Worm (Caenorhabditis elegans) whole organism, L3 larva: ENCODE results near the gene cnnm-1.

ENCODE experiments used
- ZK546.5 ChIP-seq: sonication (generic microtip); optimal IDR thresholded peaks from 2 replicates; lab custom pipeline; 2017; ENCODE audit warnings: missing biosample characterization, missing genetic modification characterization
- aly-2 ChIP-seq: fragments of 150-350 bp; optimal IDR thresholded peaks from 2 replicates; lab custom pipeline; 2014; ENCODE audit warnings: missing biosample characterization, missing genetic modification characterization
- ceh-16 ChIP-seq: sonication (generic microtip); optimal IDR thresholded peaks from 2 replicates; lab custom pipeline; 2017; ENCODE audit warnings: missing biosample characterization, missing genetic modification characterization
- ceh-82 ChIP-seq: fragments of 150-350 bp; optimal IDR thresholded peaks from 2 replicates; lab custom pipeline; 2014; ENCODE audit warnings: missing biosample characterization, missing genetic modification characterization
- ceh-9 ChIP-seq: sonication (generic microtip); optimal IDR thresholded peaks from 2 replicates; lab custom pipeline; 2018; ENCODE audit warnings: missing biosample characterization, missing genetic modification characterization
- egl-27 ChIP-seq: sonication (generic microtip); optimal IDR thresholded peaks from 4 replicates; lab custom pipeline; 2017; ENCODE audit warnings: missing biosample characterization, missing genetic modification reagents, missing genetic modification characterization
- elt-2 ChIP-seq: sonication (generic microtip); optimal IDR thresholded peaks from 2 replicates; lab custom pipeline; 2016; ENCODE audit warnings: missing genetic modification reagents, mild to moderate bottlenecking, missing genetic modification characterization, missing compliant biosample characterization
- elt-3 ChIP-seq, 3 experiments: fragments of 150-350 bp in 1 of 3; sonication (generic microtip) in 2 of 3; optimal IDR thresholded peaks; 2 replicates in 2 of 3; 4 replicates in 1 of 3; lab custom pipeline; 2014 to 2017; ENCODE audit warnings: missing biosample characterization in 3 of 3, missing genetic modification characterization in 3 of 3
- eor-1 ChIP-seq, 2 experiments: fragments of 150-350 bp; optimal IDR thresholded peaks; 2 replicates each; lab custom pipeline; 2014 to 2018; ENCODE audit warnings: missing biosample characterization in 2 of 2, missing genetic modification characterization in 2 of 2
- fkh-10 ChIP-seq: sonication (generic microtip); optimal IDR thresholded peaks from 2 replicates; lab custom pipeline; 2017; ENCODE audit warnings: missing biosample characterization, missing genetic modification reagents, missing genetic modification characterization
- fkh-2 ChIP-seq: fragments of 150-350 bp; optimal IDR thresholded peaks from 2 replicates; lab custom pipeline; 2014; ENCODE audit warnings: missing biosample characterization, missing genetic modification reagents, missing genetic modification characterization
- fos-1 ChIP-seq: fragments of 150-350 bp; optimal IDR thresholded peaks from 2 replicates; lab custom pipeline; 2014; ENCODE audit warnings: missing biosample characterization, missing genetic modification characterization
- hmg-11 ChIP-seq: sonication (generic microtip); optimal IDR thresholded peaks from 2 replicates; lab custom pipeline; 2016; ENCODE audit warnings: missing genetic modification characterization, missing compliant biosample characterization
- jun-1 ChIP-seq: fragments of 150-350 bp; optimal IDR thresholded peaks from 2 replicates; lab custom pipeline; 2014; ENCODE audit warnings: missing biosample characterization, missing genetic modification reagents, missing genetic modification characterization
- lin-39 ChIP-seq: fragments of 150-350 bp; optimal IDR thresholded peaks from 2 replicates; lab custom pipeline; 2018; ENCODE audit warnings: missing biosample characterization, missing genetic modification reagents, missing genetic modification characterization
- lsy-12 ChIP-seq: sonication (generic microtip); optimal IDR thresholded peaks from 2 replicates; lab custom pipeline; 2016; ENCODE audit warnings: mild to moderate bottlenecking, missing genetic modification characterization, missing compliant biosample characterization
- mml-1 ChIP-seq: fragments of 150-350 bp; sonication (generic microtip); optimal IDR thresholded peaks from 3 replicates; lab custom pipeline; 2014; ENCODE audit warnings: missing biosample characterization, missing genetic modification characterization
- nhr-11 ChIP-seq: fragments of 150-350 bp; optimal IDR thresholded peaks from 2 replicates; lab custom pipeline; 2014; ENCODE audit warnings: missing biosample characterization, missing genetic modification characterization
- nhr-23 ChIP-seq: fragments of 150-350 bp; optimal IDR thresholded peaks from 2 replicates; lab custom pipeline; 2014; ENCODE audit warnings: missing biosample characterization, missing genetic modification reagents, missing genetic modification characterization
- nhr-237 ChIP-seq: fragments of 150-350 bp; optimal IDR thresholded peaks from 2 replicates; lab custom pipeline; 2014; ENCODE audit warnings: missing biosample characterization, missing genetic modification characterization
- nhr-28 ChIP-seq: fragments of 150-350 bp; optimal IDR thresholded peaks from 2 replicates; lab custom pipeline; 2014; ENCODE audit warnings: missing biosample characterization, missing genetic modification characterization
- nhr-67 ChIP-seq: fragments of 150-350 bp; optimal IDR thresholded peaks from 2 replicates; lab custom pipeline; 2014; ENCODE audit warnings: missing biosample characterization, missing genetic modification characterization
- nhr-76 ChIP-seq: fragments of 150-350 bp; sonication (generic microtip); optimal IDR thresholded peaks from 5 replicates; lab custom pipeline; 2014; ENCODE audit warnings: missing biosample characterization, missing genetic modification characterization
- nhr-77 ChIP-seq: fragments of 150-350 bp; optimal IDR thresholded peaks from 2 replicates; lab custom pipeline; 2014; ENCODE audit warnings: missing biosample characterization, missing genetic modification characterization
- pha-4 ChIP-seq: fragments of 150-350 bp; optimal IDR thresholded peaks from 2 replicates; lab custom pipeline; 2014; ENCODE audit warnings: missing biosample characterization, missing genetic modification reagents, missing genetic modification characterization
- pqm-1 ChIP-seq: fragments of 150-350 bp; optimal IDR thresholded peaks from 2 replicates; lab custom pipeline; 2017; ENCODE audit warnings: missing biosample characterization, missing genetic modification characterization, inconsistent platforms
- sea-2 ChIP-seq: fragments of 150-350 bp; sonication (generic microtip); optimal IDR thresholded peaks from 4 replicates; lab custom pipeline; 2014; ENCODE audit warnings: missing biosample characterization, missing genetic modification reagents, missing genetic modification characterization
- skn-1 ChIP-seq: fragments of 150-350 bp; optimal IDR thresholded peaks from 2 replicates; lab custom pipeline; 2014; ENCODE audit warnings: missing biosample characterization, missing genetic modification characterization
- snpc-4 ChIP-seq: fragments of 150-350 bp; optimal IDR thresholded peaks from 2 replicates; lab custom pipeline; 2014; ENCODE audit warnings: missing biosample characterization, missing genetic modification characterization
- tbx-2 ChIP-seq: sonication (generic microtip); optimal IDR thresholded peaks from 2 replicates; lab custom pipeline; 2016; ENCODE audit warnings: mild to moderate bottlenecking, missing genetic modification characterization, missing compliant biosample characterization
- zag-1 ChIP-seq: fragments of 150-350 bp; optimal IDR thresholded peaks from 2 replicates; lab custom pipeline; 2014; ENCODE audit warnings: missing biosample characterization, missing genetic modification characterization
- ztf-4 ChIP-seq: fragments of 150-350 bp; optimal IDR thresholded peaks from 2 replicates; lab custom pipeline; 2014; ENCODE audit warnings: missing biosample characterization, missing genetic modification characterization

The cnnm-1 gene

ce11 chrIV:17249691-17250181, 43.1 kb upstream of the cnnm-1 start, which contains the start of gene eelo-2 (continued):
- TF ChIP-seq sea-2 (GFP tag; lab: Kevin White, UChicago), result no peak
- TF ChIP-seq elt-3 (tag; optimal IDR thresholded peaks at IDR 0.05; lab: Kevin White, UChicago), result peak in 1 of 3 experiments; percentile 73
- peak; percentile 97 for TF ChIP-seq snpc-4 (tag; lab: Kevin White, UChicago)
- TF ChIP-seq fos-1 (tag; lab: Kevin White, UChicago), result peak; percentile 64

ce11 chrIV:17248538-17248937, 41.9 kb upstream of the cnnm-1 start:
- TF ChIP-seq lin-39, result no peak
- TF ChIP-seq nhr-77 (tag; lab: Kevin White, UChicago), result no peak
- TF ChIP-seq hmg-11 (tag; lab: Kevin White, UChicago), result no peak
- no peak for TF ChIP-seq eor-1 (tag; optimal IDR thresholded peaks at IDR 0.05; lab: Kevin White, UChicago)
- TF ChIP-seq skn-1, result no peak
- no peak for TF ChIP-seq nhr-237
- TF ChIP-seq zag-1, result no peak
- TF ChIP-seq egl-27 (tag; lab: Kevin White, UChicago), result no peak
- no peak for TF ChIP-seq ztf-4 (tag; lab: Kevin White, UChicago)
- no peak for TF ChIP-seq nhr-11 (tag; lab: Kevin White, UChicago)
- TF ChIP-seq, all 47 proteins: peak for 0

ce11 chrIV:17247184-17247583, 40.5 kb upstream of the cnnm-1 start:
- TF ChIP-seq ceh-82 (tag; lab: Kevin White, UChicago) (no peak), elt-3 (tag; optimal IDR thresholded peaks at IDR 0.05; lab: Kevin White, UChicago) (no peak), egl-27 (tag; lab: Kevin White, UChicago) (no peak)

DNA sequence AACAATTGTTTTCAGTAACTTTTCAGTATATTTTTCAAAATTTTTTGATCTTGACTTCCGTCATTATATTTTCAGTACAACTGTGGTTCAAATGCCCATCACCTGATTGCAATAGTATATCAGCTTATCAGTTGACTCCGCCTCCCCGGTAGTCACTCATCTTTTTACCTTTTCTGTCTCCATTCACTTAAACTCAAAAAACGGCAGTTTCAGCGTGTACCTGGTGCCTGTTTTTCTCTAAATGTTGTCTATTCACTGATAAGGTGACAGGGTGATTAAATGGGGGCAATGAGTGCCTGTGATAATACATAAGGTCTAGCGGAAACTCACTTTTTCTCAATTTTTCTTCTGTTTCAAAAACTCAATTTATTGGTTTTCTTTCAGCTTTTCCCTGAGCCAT, 38.6 kb upstream of the cnnm-1 start, which contains the start of gene ZK550.2:
Gene ZK550.2, plus strand, starts transcription at position 385 of the 400 bp plus-strand sequence.
- TF ChIP-seq pqm-1 (tag; lab: Kevin White, UChicago), result peak; percentile 99
- TF ChIP-seq mml-1 (tag; lab: Kevin White, UChicago), result no peak
- no peak for TF ChIP-seq fos-1 (tag; lab: Kevin White, UChicago)
- peak; percentile 22 for TF ChIP-seq skn-1
- TF ChIP-seq tbx-2 (tag; lab: Kevin White, UChicago), result no peak
- no peak for TF ChIP-seq ZK546.5 (tag; lab: Kevin White, UChicago)
- TF ChIP-seq eor-1 (tag; optimal IDR thresholded peaks at IDR 0.05; lab: Kevin White, UChicago), result no peak
- peak; percentile 36 for TF ChIP-seq pha-4 (tag; lab: Kevin White, UChicago)
- TF ChIP-seq jun-1 (tag; lab: Kevin White, UChicago), result peak; percentile 94
- peak; percentile 99 for TF ChIP-seq elt-2 (tag; lab: Kevin White, UChicago)
- no peak for TF ChIP-seq aly-2 (tag; lab: Kevin White, UChicago)
- no peak for TF ChIP-seq ceh-16
- no peak for TF ChIP-seq nhr-67 (tag; lab: Kevin White, UChicago)
- TF ChIP-seq snpc-4 (tag; lab: Kevin White, UChicago), result no peak
- TF ChIP-seq fkh-10 (GFP tag; lab: Kevin White, UChicago), result no peak
- no peak for TF ChIP-seq nhr-28 (tag; lab: Kevin White, UChicago)
- no peak for TF ChIP-seq fkh-2 (tag; lab: Kevin White, UChicago)
- TF ChIP-seq ceh-82 (tag; lab: Kevin White, UChicago), result no peak
- TF ChIP-seq nhr-237, result no peak
- TF ChIP-seq nhr-23 (tag; lab: Kevin White, UChicago), result no peak

DNA sequence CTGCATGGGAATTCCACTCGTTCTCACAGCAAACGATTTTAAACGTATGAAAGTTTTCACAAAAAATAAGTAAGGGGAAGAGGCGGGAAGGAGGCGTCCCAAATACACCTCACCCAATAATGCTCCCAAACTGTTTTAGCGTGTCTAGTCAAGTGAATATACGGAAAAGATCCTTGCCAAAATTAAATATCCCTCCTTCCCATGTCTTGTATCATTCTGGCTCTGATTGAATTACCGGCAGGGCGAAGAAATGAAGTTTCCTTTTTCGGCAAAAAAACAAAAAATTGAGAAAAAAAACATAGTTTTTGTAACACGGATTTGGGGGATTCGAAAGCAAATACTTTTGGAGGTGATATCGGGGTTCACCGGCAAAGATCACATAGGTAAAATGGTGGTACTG, 32.3 kb upstream of the cnnm-1 start:
- no peak for TF ChIP-seq ceh-9
- peak; percentile 61 for TF ChIP-seq fkh-10 (GFP tag; lab: Kevin White, UChicago)
- no peak for TF ChIP-seq pqm-1 (tag; lab: Kevin White, UChicago)
- no peak for TF ChIP-seq nhr-76
- no peak for TF ChIP-seq mml-1 (tag; lab: Kevin White, UChicago)

DNA sequence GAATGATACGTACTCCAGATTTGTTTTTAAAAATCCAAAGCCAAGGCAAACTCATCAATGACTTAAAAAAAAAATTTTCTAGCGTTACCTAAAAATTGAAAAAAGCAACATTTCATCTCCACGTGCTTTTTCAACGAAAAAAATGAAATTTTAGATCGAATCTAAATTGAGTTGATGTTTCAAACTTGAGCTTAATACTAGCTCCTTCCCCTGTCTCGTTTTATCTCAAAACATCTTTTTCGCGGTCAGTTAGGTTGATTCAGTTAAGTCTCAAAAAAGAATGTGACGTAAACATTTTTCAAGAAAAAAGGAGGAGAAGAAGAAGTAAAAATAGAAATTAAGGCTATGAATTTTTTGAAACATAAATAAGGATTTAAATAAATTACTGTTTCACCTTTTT, 30.4 kb upstream of the cnnm-1 start:
- TF ChIP-seq lsy-12 (tag; lab: Kevin White, UChicago) (no peak), fkh-10 (GFP tag; lab: Kevin White, UChicago) (peak; percentile 41)
